Worm (Caenorhabditis elegans) whole organism, L2 larva: ENCODE results near the gene C09F5.3.

Experiments used
- Y55F3AM.14 ChIP-seq: fragments of 200-800 bp; sonication (Bioruptor generic); optimal IDR thresholded peaks from 2 replicates; lab custom pipeline; 2018; ENCODE audit warnings: mild to moderate bottlenecking, missing genetic modification characterization, missing compliant biosample characterization
- lin-13 ChIP-seq: fragments of 150-350 bp; optimal IDR thresholded peaks from 2 replicates; lab custom pipeline; 2014; ENCODE audit warnings: missing biosample characterization, missing genetic modification reagents, missing genetic modification characterization
- nhr-77 ChIP-seq: fragments of 150-350 bp; optimal IDR thresholded peaks from 2 replicates; lab custom pipeline; 2014; ENCODE audit warnings: missing biosample characterization, missing genetic modification characterization
- skn-1 ChIP-seq: sonication (generic microtip); optimal IDR thresholded peaks from 2 replicates; lab custom pipeline; 2017; ENCODE audit warnings: missing biosample characterization, missing genetic modification characterization

DNA sequence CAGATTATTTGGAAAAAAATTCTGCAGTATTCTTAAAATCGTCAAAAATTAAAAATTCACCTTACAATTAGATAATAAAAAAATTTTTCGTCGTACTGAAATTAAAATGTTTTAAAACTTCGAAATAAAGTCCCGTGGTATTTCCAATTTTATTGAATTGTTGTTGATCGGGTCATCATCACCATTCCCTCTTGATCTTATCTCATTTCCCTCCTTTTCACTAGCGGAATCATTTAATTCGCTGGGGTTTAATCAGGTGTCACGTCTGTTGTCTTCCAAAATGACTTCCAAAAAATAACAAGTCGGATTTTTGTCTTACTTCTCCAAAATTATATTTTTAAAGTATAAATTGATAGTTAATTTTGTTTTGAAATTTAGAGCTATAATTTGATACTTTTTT, 8.4 kb downstream of the C09F5.3 start:
- no peak for TF ChIP-seq lin-13 (GFP tag; lab: Kevin White, UChicago)
- TF ChIP-seq nhr-77, result no peak
- no peak for TF ChIP-seq skn-1 (tag; lab: Kevin White, UChicago)
- TF ChIP-seq Y55F3AM.14 (GFP tag; lab: Kevin White, UChicago), result no peak
